ENCODE assay signal across 1 fruit fly cellular context in the genomic region with DNA sequence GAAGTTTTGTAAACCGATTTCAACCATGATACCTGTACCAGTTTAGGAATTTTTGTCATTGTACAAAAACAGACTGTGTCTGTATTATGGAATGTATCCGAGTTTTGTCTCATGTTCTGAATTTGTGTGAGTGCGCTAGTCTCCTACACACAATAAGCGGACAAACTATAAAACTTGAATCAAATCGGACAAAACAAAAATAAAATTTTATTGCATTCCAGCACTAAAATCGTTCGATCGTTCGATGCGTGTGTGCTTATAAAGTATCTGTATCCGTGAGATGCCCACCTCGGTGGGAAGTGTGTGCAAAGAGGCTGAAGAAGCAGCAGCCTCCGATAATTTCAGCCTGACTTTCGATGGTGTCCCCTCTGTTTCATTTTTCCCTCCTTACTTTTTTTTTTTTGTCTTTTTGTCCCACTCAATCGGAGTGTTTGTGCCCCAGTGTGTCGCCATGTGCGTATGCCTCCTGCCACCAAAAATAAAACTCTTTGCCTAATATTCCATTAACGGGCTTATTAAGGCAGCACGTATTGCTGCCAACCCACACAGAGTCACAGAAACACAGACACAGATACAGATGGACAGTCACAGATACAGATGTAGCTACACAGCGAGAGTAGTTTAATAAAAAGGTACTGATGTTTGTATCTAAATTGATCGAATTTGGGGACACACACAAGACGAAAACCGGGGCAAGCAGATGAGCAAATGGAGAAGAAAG.
TF ChIP-seq lines count a peak whose summit lies in the region.

No protein-coding gene starts in this region.

TF ChIP-seq in whole organism, embryonic, 481 proteins besides CTCF, POLR2A, EP300 and RAD21 (continued from another document):
- no peak for TF ChIP-seq CG8944 (GFP tag; optimal IDR thresholded peaks at IDR 0.05; lab: Kevin White, UChicago)
- TF ChIP-seq zen (tag; optimal IDR thresholded peaks at IDR 0.05; lab: Kevin White, UChicago) = no peak
- TF ChIP-seq Atf6 (GFP tag; IDR thresholded peaks at IDR 0.05; lab: Robert Waterston, UW) = no peak
- no peak for TF ChIP-seq CG13624 (GFP tag; optimal IDR thresholded peaks at IDR 0.05; lab: Kevin White, UChicago)
- TF ChIP-seq CG15073 (GFP tag; optimal IDR thresholded peaks at IDR 0.05; lab: Kevin White, UChicago) = no peak
- no peak for TF ChIP-seq Bdp1 (GFP tag; optimal IDR thresholded peaks at IDR 0.05; lab: Kevin White, UChicago)
- TF ChIP-seq da (GFP tag; optimal IDR thresholded peaks at IDR 0.05; lab: Kevin White, UChicago) = no peak
- TF ChIP-seq CG13775 (GFP tag; optimal IDR thresholded peaks at IDR 0.05; lab: Kevin White, UChicago) = no peak
- no peak for TF ChIP-seq Nf-YC (tag; optimal IDR thresholded peaks at IDR 0.05; lab: Kevin White, UChicago)
- TF ChIP-seq gcm (GFP tag; optimal IDR thresholded peaks at IDR 0.05; lab: Kevin White, UChicago) = no peak
- no peak for TF ChIP-seq ind (GFP tag; optimal IDR thresholded peaks at IDR 0.05; lab: Kevin White, UChicago)
- no peak for TF ChIP-seq chn (GFP tag; optimal IDR thresholded peaks at IDR 0.05; lab: Kevin White, UChicago)
- peak; percentile 39; the same call in 1 of the 3 replicates for TF ChIP-seq sr (GFP tag; IDR thresholded peaks at IDR 0.05; lab: Robert Waterston, UW)
- peak; percentile 94 for TF ChIP-seq sd (tag; optimal IDR thresholded peaks at IDR 0.05; lab: Kevin White, UChicago)
- TF ChIP-seq Elba2 (GFP tag; optimal IDR thresholded peaks at IDR 0.05; lab: Kevin White, UChicago) = no peak
- TF ChIP-seq Bteb2 (GFP tag; optimal IDR thresholded peaks at IDR 0.05; lab: Kevin White, UChicago) = no peak
- TF ChIP-seq twi (tag; optimal IDR thresholded peaks at IDR 0.05; lab: Kevin White, UChicago) = no peak
- no peak for TF ChIP-seq gcm2 (GFP tag; optimal IDR thresholded peaks at IDR 0.05; lab: Kevin White, UChicago)
- TF ChIP-seq Oli (tag; optimal IDR thresholded peaks at IDR 0.05; lab: Kevin White, UChicago) = no peak
- TF ChIP-seq knrl (GFP tag; IDR thresholded peaks at IDR 0.05; lab: Robert Waterston, UW; ENCODE audit: partially characterized antibody) = no peak
- TF ChIP-seq chm (GFP tag; IDR thresholded peaks at IDR 0.05; lab: Robert Waterston, UW) = no peak
- peak; percentile 38 for TF ChIP-seq abd-A (tag; optimal IDR thresholded peaks at IDR 0.05; lab: Kevin White, UChicago)
- TF ChIP-seq sim (GFP tag; IDR thresholded peaks at IDR 0.05; lab: Robert Waterston, UW) = no peak
- TF ChIP-seq nerfin-1 (tag; optimal IDR thresholded peaks at IDR 0.05; lab: Kevin White, UChicago) = no peak
- no peak for TF ChIP-seq Usf (GFP tag; optimal IDR thresholded peaks at IDR 0.05; lab: Kevin White, UChicago)
- no peak for TF ChIP-seq danr (GFP tag; IDR thresholded peaks at IDR 0.05; lab: Robert Waterston, UW)
- TF ChIP-seq B-H1 (GFP tag; IDR thresholded peaks at IDR 0.05; lab: Robert Waterston, UW) = no peak
- TF ChIP-seq pros (GFP tag; optimal IDR thresholded peaks at IDR 0.05; lab: Kevin White, UChicago) = peak; percentile 14
- TF ChIP-seq z (GFP tag; IDR thresholded peaks at IDR 0.05; lab: Robert Waterston, UW) = peak; percentile 57; the same call in 1 of the 3 replicates
- TF ChIP-seq CG12236 (GFP tag; optimal IDR thresholded peaks at IDR 0.05; lab: Kevin White, UChicago) = no peak
- TF ChIP-seq CG16813 (GFP tag; IDR thresholded peaks at IDR 0.05; lab: Robert Waterston, UW; ENCODE audit: partially characterized antibody) = no peak
- no peak for TF ChIP-seq zen2 (GFP tag; IDR thresholded peaks at IDR 0.05; lab: Robert Waterston, UW; ENCODE audit: partially characterized antibody)
- no peak for TF ChIP-seq CrebB (tag; optimal IDR thresholded peaks at IDR 0.05; lab: Kevin White, UChicago)
- TF ChIP-seq ttk (GFP tag; IDR thresholded peaks at IDR 0.05; lab: Robert Waterston, UW) = no peak
- TF ChIP-seq ac (GFP tag; optimal IDR thresholded peaks at IDR 0.05; lab: Kevin White, UChicago) = no peak
- no peak for TF ChIP-seq CG31441 (GFP tag; IDR thresholded peaks at IDR 0.05; lab: Robert Waterston, UW)
- TF ChIP-seq Antp (GFP tag; optimal IDR thresholded peaks at IDR 0.05; lab: Kevin White, UChicago) = no peak
- no peak for TF ChIP-seq Opbp (GFP tag; IDR thresholded peaks at IDR 0.05; lab: Robert Waterston, UW; ENCODE audit: partially characterized antibody)
- TF ChIP-seq Trl (optimal IDR thresholded peaks at IDR 0.05; lab: Kevin White, UChicago) = no peak
- no peak for TF ChIP-seq Trl (GFP tag; optimal IDR thresholded peaks at IDR 0.05; lab: Kevin White, UChicago)
- no peak for TF ChIP-seq maf-S (GFP tag; optimal IDR thresholded peaks at IDR 0.05; lab: Kevin White, UChicago)
- TF ChIP-seq Dad (GFP tag; optimal IDR thresholded peaks at IDR 0.05; lab: Kevin White, UChicago) = no peak
- TF ChIP-seq peb (GFP tag; IDR thresholded peaks at IDR 0.05; lab: Robert Waterston, UW) = no peak
- no peak for TF ChIP-seq CG18262 (tag; optimal IDR thresholded peaks at IDR 0.05; lab: Kevin White, UChicago)
- no peak for TF ChIP-seq CG7745 (tag; optimal IDR thresholded peaks at IDR 0.05; lab: Kevin White, UChicago)
- no peak for TF ChIP-seq CHES-1-like (GFP tag; optimal IDR thresholded peaks at IDR 0.05; lab: Kevin White, UChicago)
- no peak for TF ChIP-seq CG6813 (GFP tag; optimal IDR thresholded peaks at IDR 0.05; lab: Kevin White, UChicago)
- TF ChIP-seq PHDP (tag; optimal IDR thresholded peaks at IDR 0.05; lab: Kevin White, UChicago) = no peak
- 0 out of 2 replicates have a peak, but pooled peaks have one; percentile 26 for TF ChIP-seq Rfx (GFP tag; IDR thresholded peaks at IDR 0.05; lab: Robert Waterston, UW)
- TF ChIP-seq CG12071 (GFP tag; optimal IDR thresholded peaks at IDR 0.05; lab: Kevin White, UChicago) = no peak
- TF ChIP-seq kni (GFP tag; optimal IDR thresholded peaks at IDR 0.05; lab: Kevin White, UChicago) = peak; percentile 70
- TF ChIP-seq HLHmδ (GFP tag; optimal IDR thresholded peaks at IDR 0.05; lab: Kevin White, UChicago) = no peak
- no peak for TF ChIP-seq Pdp1 (GFP tag; optimal IDR thresholded peaks at IDR 0.05; lab: Kevin White, UChicago)
- no peak for TF ChIP-seq CG13296 (GFP tag; optimal IDR thresholded peaks at IDR 0.05; lab: Kevin White, UChicago)
- TF ChIP-seq bowl (GFP tag; IDR thresholded peaks at IDR 0.05; lab: Robert Waterston, UW) = no peak
- TF ChIP-seq Oaz (GFP tag; IDR thresholded peaks at IDR 0.05; lab: Robert Waterston, UW) = no peak
- peak; percentile 74 for TF ChIP-seq cg (GFP tag; optimal IDR thresholded peaks at IDR 0.05; lab: Kevin White, UChicago)
- TF ChIP-seq tio (GFP tag; optimal IDR thresholded peaks at IDR 0.05; lab: Kevin White, UChicago) = no peak
- TF ChIP-seq lilli (GFP tag; optimal IDR thresholded peaks at IDR 0.05; lab: Kevin White, UChicago) = no peak
- 0 out of 4 replicates have a peak, but pooled peaks have one; percentile 27 for TF ChIP-seq chinmo (GFP tag; IDR thresholded peaks at IDR 0.05; lab: Robert Waterston, UW; ENCODE audit: partially characterized antibody)
- no peak for TF ChIP-seq fd96Cb (tag; optimal IDR thresholded peaks at IDR 0.05; lab: Kevin White, UChicago)
- no peak for TF ChIP-seq cato (GFP tag; optimal IDR thresholded peaks at IDR 0.05; lab: Kevin White, UChicago; ENCODE audit: borderline replicate concordance)
- TF ChIP-seq CG2678 (tag; optimal IDR thresholded peaks at IDR 0.05; lab: Kevin White, UChicago) = no peak
- no peak for TF ChIP-seq yki (optimal IDR thresholded peaks at IDR 0.05; lab: Kevin White, UChicago)
- TF ChIP-seq sima (GFP tag; optimal IDR thresholded peaks at IDR 0.05; lab: Kevin White, UChicago) = no peak
- TF ChIP-seq CG13894 (tag; optimal IDR thresholded peaks at IDR 0.05; lab: Kevin White, UChicago) = no peak
- TF ChIP-seq slbo (GFP tag; IDR thresholded peaks at IDR 0.05; lab: Robert Waterston, UW) = 0 out of 2 replicates have a peak, but pooled peaks have one; percentile 3
- TF ChIP-seq Ptx1 (GFP tag; IDR thresholded peaks at IDR 0.05; lab: Robert Waterston, UW) = no peak
- TF ChIP-seq oc (tag; optimal IDR thresholded peaks at IDR 0.05; lab: Kevin White, UChicago) = no peak
TF ChIP-seq in whole organism, embryonic: peak in this region for 12.
